Fruit fly (Drosophila melanogaster) S2 (cell line): ENCODE measurements around the gene Sarm.

ENCODE experiments used
- CG8478 ChIP-seq: fragments of >200 bp; optimal IDR thresholded peaks from 2 replicates; lab custom pipeline; 2018
- CTCF ChIP-seq, 2 experiments: fragments of >200 bp; optimal IDR thresholded peaks; 2 replicates each; lab custom pipeline; 2018

DNA sequence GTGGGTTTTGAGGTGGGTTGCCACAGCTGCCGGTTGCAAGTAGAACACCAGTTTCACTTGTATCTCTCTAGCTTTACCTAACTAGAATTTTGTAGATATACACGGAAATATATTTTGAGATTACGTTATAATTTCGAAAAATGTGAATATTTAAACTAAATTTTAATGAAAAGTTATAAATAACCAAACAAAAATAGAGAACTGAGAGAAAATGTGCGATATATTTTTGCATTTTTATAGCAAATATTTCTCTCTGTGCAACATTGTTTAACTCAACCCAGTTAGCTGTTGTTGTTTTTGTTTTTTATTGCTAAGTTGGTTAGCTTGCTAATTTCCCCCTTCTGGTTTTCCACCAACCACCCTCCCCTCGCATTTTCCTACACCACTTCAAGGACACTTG is 20.1 kb upstream of the Sarm start:
- TF ChIP-seq CG8478 (lab: Kevin White, UChicago) (no peak), CTCF (optimal IDR thresholded peaks at IDR 0.05; lab: Kevin White, UChicago) (no peak)
